Worm (Caenorhabditis elegans) whole organism, dauer: ENCODE data around the gene F40G9.5.

ENCODE experiments used
- unc-62 ChIP-seq: sonication (generic microtip); optimal IDR thresholded peaks from 2 replicates; lab custom pipeline; 2017; ENCODE audit warnings: missing biosample characterization, missing genetic modification reagents, missing genetic modification characterization

The F40G9.5 gene

ce11 chrIII:207023-207422 lies 26.0 kb downstream of the F40G9.5 start, which contains the start of gene W10C4.1:
Gene W10C4.1, minus strand, starts transcription at chrIII:207123.
- no peak for TF ChIP-seq unc-62

ce11 chrIII:208793-209694 lies 28.0 kb downstream of the F40G9.5 start:
- TF ChIP-seq unc-62: no peak

DNA sequence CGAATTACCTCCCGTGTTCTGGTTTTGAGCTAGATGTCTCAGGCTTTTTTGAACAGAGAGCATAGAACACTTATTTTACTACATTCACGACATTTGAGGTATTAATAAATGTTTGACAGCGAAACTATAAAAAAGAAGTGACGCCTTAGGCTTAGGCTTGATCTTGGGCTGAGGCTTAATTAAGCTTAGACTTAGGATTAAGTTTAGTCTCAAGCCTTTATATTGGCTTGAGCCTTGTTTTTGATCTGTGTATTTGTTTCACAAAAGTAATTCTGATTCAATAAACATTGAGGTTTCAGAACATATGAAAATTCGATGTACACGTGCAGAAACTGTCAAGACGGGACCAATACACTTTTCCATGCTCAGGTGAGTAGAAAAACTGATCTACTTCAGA lies 28.6 kb downstream of the F40G9.5 start, which contains the start of gene klp-20:
Gene klp-20 (plus strand): TSS at position 298 of the 397 bp plus-strand sequence.
- no peak for TF ChIP-seq unc-62

ce11 chrIII:211387-211786 lies 30.3 kb downstream of the F40G9.5 start:
- no peak for TF ChIP-seq unc-62

DNA sequence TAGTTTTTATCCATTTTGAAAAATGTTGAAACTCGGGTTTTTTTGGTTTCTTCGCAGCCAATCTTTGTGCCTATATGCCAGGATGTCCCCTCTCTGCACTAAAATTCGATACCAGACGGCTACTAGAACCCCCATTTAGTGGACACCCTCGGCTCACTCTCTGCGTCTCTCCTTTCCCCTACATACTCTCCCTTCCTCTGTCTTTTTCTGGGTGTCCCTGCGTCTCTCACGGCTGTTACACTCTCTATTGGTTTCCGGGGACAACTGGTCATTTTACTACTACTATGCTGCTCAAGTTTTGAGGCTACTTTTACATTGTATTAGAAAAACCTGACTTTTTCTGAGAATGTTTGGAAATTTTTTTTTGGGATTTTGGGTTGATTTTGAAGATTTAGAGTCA lies 39.3 kb downstream of the F40G9.5 start:
- no peak for TF ChIP-seq unc-62

ce11 chrIII:222508-222907 lies 41.4 kb downstream of the F40G9.5 start:
- no peak for TF ChIP-seq unc-62

ce11 chrIII:227033-227432 lies 46.0 kb downstream of the F40G9.5 start:
- no peak for TF ChIP-seq unc-62

ce11 chrIII:230129-230528 lies 49.1 kb downstream of the F40G9.5 start, which contains the start of gene hpo-38:
Gene hpo-38, plus strand, starts transcription at chrIII:230429.
- no peak for TF ChIP-seq unc-62
